Worm (Caenorhabditis elegans) whole organism, L4 larva: ENCODE results near the gene Y54G11A.2.
"Not testable (repeated sequence)": the region's sequence is repeated elsewhere in the genome, so short reads cannot be mapped to it uniquely, and the experiment has no call there.

Source experiments
- attf-4 ChIP-seq: sonication (generic microtip); optimal IDR thresholded peaks from 3 replicates; lab custom pipeline; 2017; ENCODE audit warnings: missing biosample characterization, missing genetic modification characterization
- madf-9 ChIP-seq: fragments of 200-800 bp; sonication (Bioruptor generic); conservative IDR thresholded peaks from 2 replicates; pipeline ENCODE4 v1.3.6; 2022; ENCODE audit warnings: missing genetic modification reagents, missing genetic modification characterization, missing compliant biosample characterization
- php-3 ChIP-seq: fragments of 200-800 bp; sonication (Bioruptor generic); IDR thresholded peaks from 2 replicates; pipeline ENCODE4 v1.3.6; 2022; ENCODE audit warnings: missing genetic modification reagents, missing genetic modification characterization, missing compliant biosample characterization

DNA sequence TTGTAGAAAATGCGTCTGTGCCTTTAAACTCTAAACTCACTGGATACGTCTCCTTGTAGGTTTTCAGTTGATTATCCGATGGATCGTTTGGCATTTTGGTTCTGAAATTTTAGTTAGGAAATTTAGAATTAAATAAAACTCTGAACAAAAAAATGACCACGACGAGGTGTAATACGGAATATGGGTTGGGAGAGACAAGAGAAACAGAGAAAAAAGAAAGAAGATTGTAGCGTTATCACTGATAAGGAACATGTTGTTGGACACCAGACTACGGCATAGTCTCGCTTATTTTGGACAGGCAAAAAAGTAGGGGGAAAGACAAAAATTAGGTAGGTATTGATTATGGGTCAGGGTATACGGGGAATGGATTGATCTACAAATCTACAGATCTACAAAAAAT is 49.8 kb downstream of the Y54G11A.2 start, which contains the start of gene ctl-2:
- TF ChIP-seq attf-4 (tag; lab: Kevin White, UChicago); php-3 (GFP tag; lab: Robert Waterston, UW); madf-9: not testable (repeated sequence)
